Worm (Caenorhabditis elegans) whole organism, L1 larva: ENCODE data around the gene T22F3.10.

Experiments
- egl-27 ChIP-seq, 2 experiments: fragments of 150-350 bp in 1 of 2; sonication (generic microtip); optimal IDR thresholded peaks; 3 replicates each; lab custom pipeline; 2017 to 2018; ENCODE audit warnings: missing biosample characterization in 2 of 2, missing genetic modification characterization in 2 of 2, missing genetic modification reagents in 2 of 2
- fos-1 ChIP-seq: fragments of 150-350 bp; optimal IDR thresholded peaks from 2 replicates; lab custom pipeline; 2014; ENCODE audit warnings: missing biosample characterization, missing genetic modification characterization
- hpl-2 ChIP-seq: fragments of 150-350 bp; optimal IDR thresholded peaks from 2 replicates; lab custom pipeline; 2014; ENCODE audit warnings: missing biosample characterization, missing genetic modification reagents, missing genetic modification characterization
- irx-1 ChIP-seq: sonication (generic microtip); optimal IDR thresholded peaks from 2 replicates; lab custom pipeline; 2016; ENCODE audit warnings: missing genetic modification characterization, missing compliant biosample characterization
- jun-1 ChIP-seq: fragments of 150-350 bp; optimal IDR thresholded peaks from 2 replicates; lab custom pipeline; 2014; ENCODE audit warnings: missing biosample characterization, missing genetic modification reagents, missing genetic modification characterization
- lin-15B ChIP-seq: fragments of 150-350 bp; sonication (generic microtip); optimal IDR thresholded peaks from 3 replicates; lab custom pipeline; 2014; ENCODE audit warnings: missing biosample characterization, missing genetic modification characterization
- lin-39 ChIP-seq: fragments of 150-350 bp; optimal IDR thresholded peaks from 2 replicates; lab custom pipeline; 2014; ENCODE audit warnings: missing biosample characterization, missing genetic modification reagents, missing genetic modification characterization
- lir-3 ChIP-seq: sonication (generic microtip); optimal IDR thresholded peaks from 2 replicates; lab custom pipeline; 2016; ENCODE audit warnings: mild to moderate bottlenecking, missing genetic modification characterization, moderate library complexity, missing compliant biosample characterization; ENCODE audit not compliant: poor library complexity
- nhr-12 ChIP-seq: sonication (generic microtip); optimal IDR thresholded peaks from 2 replicates; lab custom pipeline; 2017; ENCODE audit warnings: missing biosample characterization, missing genetic modification characterization
- nhr-90 ChIP-seq: sonication (generic microtip); optimal IDR thresholded peaks from 2 replicates; lab custom pipeline; 2016; ENCODE audit warnings: mild to moderate bottlenecking, missing genetic modification characterization, missing compliant biosample characterization; ENCODE audit not compliant: poor library complexity

- TF ChIP-seq lir-3 (tag; lab: Kevin White, UChicago) (no peak), irx-1 (tag; lab: Kevin White, UChicago) (no peak), nhr-12 (tag; lab: Kevin White, UChicago) (no peak), fos-1 (no peak), egl-27 (tag; optimal IDR thresholded peaks at IDR 0.05; lab: Kevin White, UChicago) (no peak), jun-1 (no peak), lin-15B (tag; lab: Kevin White, UChicago) (no peak), lin-39 (tag; lab: Kevin White, UChicago) (no peak), nhr-90 (tag; lab: Kevin White, UChicago) (no peak), hpl-2 (GFP tag; lab: Kevin White, UChicago) (no peak)
Measured at ce11 chrV:3616844-3617243, 5.3 kb upstream of the T22F3.10 start.
